Worm (Caenorhabditis elegans) whole organism, early embryonic: ENCODE data around the gene C13A2.10.

Experiments
- B0310.2 ChIP-seq: sonication (generic microtip); optimal IDR thresholded peaks from 2 replicates; lab custom pipeline; 2016; ENCODE audit warnings: mild to moderate bottlenecking, missing genetic modification characterization, missing compliant biosample characterization
- F13C5.2 ChIP-seq: sonication (generic microtip); optimal IDR thresholded peaks from 2 replicates; lab custom pipeline; 2017; ENCODE audit warnings: mild to moderate bottlenecking, missing genetic modification characterization, inconsistent platforms, missing compliant biosample characterization
- ama-1 ChIP-seq: fragments of 150-350 bp; optimal IDR thresholded peaks from 2 replicates; lab custom pipeline; 2014
- ceh-36 ChIP-seq: sonication (generic microtip); optimal IDR thresholded peaks from 2 replicates; lab custom pipeline; 2016; ENCODE audit warnings: missing genetic modification characterization, inconsistent platforms, missing compliant biosample characterization
- flt-1 ChIP-seq: fragments of 200-800 bp; sonication (Bioruptor generic); IDR thresholded peaks from 2 replicates; pipeline ENCODE4 v1.3.6; 2022; ENCODE audit warnings: missing genetic modification characterization, missing compliant biosample characterization
- hmg-4 ChIP-seq: fragments of 200-800 bp; sonication (Bioruptor generic); optimal IDR thresholded peaks from 2 replicates; lab custom pipeline; 2018; ENCODE audit warnings: mild to moderate bottlenecking, missing genetic modification characterization, missing compliant biosample characterization
- pes-1 ChIP-seq: fragments of 200-800 bp; sonication (Bioruptor generic); IDR thresholded peaks from 2 replicates; pipeline ENCODE4 v1.3.6; 2022; ENCODE audit warnings: missing genetic modification reagents, missing genetic modification characterization, missing compliant biosample characterization
- scrt-1 ChIP-seq: fragments of 200-800 bp; sonication (Bioruptor generic); IDR thresholded peaks from 2 replicates; pipeline ENCODE4 v1.3.6; 2022; ENCODE audit warnings: missing genetic modification characterization, missing compliant biosample characterization
- sea-1 ChIP-seq: fragments of 200-800 bp; sonication (Bioruptor generic); conservative IDR thresholded peaks from 2 replicates; pipeline ENCODE4 v1.3.6; 2022; ENCODE audit warnings: missing genetic modification characterization, missing compliant biosample characterization
- tbx-11 ChIP-seq: fragments of 200-800 bp; sonication (Bioruptor generic); IDR thresholded peaks from 2 replicates; pipeline ENCODE4 v1.3.6; 2022; ENCODE audit warnings: missing genetic modification characterization, missing compliant biosample characterization
- tbx-37 ChIP-seq: fragments of 200-800 bp; sonication (Bioruptor generic); conservative IDR thresholded peaks from 2 replicates; pipeline ENCODE4 v1.3.6; 2022; ENCODE audit warnings: missing genetic modification reagents, missing genetic modification characterization, missing compliant biosample characterization
- tra-4 ChIP-seq: sonication (generic microtip); optimal IDR thresholded peaks from 2 replicates; lab custom pipeline; 2017; ENCODE audit warnings: missing genetic modification characterization, missing compliant biosample characterization

DNA sequence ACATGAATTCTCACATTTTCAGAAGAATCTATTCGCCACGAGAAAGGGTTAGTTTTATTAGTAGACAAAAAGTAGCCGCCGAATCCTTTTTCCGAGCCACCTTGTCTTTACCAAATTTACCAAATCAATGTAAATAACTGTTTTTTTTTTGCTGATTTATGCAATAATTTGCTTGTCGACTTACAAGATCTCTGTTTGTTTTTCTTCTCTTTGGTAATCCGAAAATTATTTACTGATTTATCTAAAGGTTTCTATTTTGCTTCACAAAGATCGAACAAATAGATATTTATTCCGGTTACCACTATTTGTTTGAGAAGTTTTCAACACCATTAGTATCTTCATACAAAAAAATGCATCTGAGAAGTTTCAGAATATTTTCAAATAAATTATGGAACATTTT lies 8.9 kb downstream of the C13A2.10 start, which contains the start of gene C13A2.7:
- TF ChIP-seq flt-1 (GFP tag; lab: Robert Waterston, UW): no peak
- no peak for TF ChIP-seq ama-1 (lab: Kevin White, UChicago)
- TF ChIP-seq pes-1 (GFP tag; lab: Robert Waterston, UW): no peak
- TF ChIP-seq sea-1 (GFP tag; lab: Robert Waterston, UW): no peak
- TF ChIP-seq hmg-4 (GFP tag; lab: Kevin White, UChicago): no peak
- no peak for TF ChIP-seq tbx-37 (GFP tag; lab: Robert Waterston, UW)
- TF ChIP-seq tbx-11 (GFP tag; lab: Robert Waterston, UW): no peak
- no peak for TF ChIP-seq scrt-1 (GFP tag; lab: Robert Waterston, UW)
- TF ChIP-seq tra-4: no peak
- TF ChIP-seq F13C5.2 (tag; lab: Kevin White, UChicago): no peak
- TF ChIP-seq B0310.2: no peak
- TF ChIP-seq ceh-36: no peak
